Fruit fly (Drosophila melanogaster) whole organism, embryonic: ENCODE results near the gene CG5196.

Experiments used
- Adf1 ChIP-seq: fragments of 200-800 bp; sonication (Bioruptor generic); IDR thresholded peaks from 2 replicates; pipeline ENCODE4 v1.3.6; 2022; ENCODE audit warnings: missing biosample characterization, missing genetic modification characterization
- Awh ChIP-seq: fragments of 200-800 bp; sonication (Bioruptor generic); IDR thresholded peaks from 2 replicates; pipeline ENCODE4, ENCODE4 v1.3.6; 2022; ENCODE audit warnings: missing biosample characterization, missing genetic modification characterization
- BEAF-32 ChIP-seq: fragments of 200-800 bp; sonication (Bioruptor generic); optimal IDR thresholded peaks from 3 replicates; lab custom pipeline; 2017; ENCODE audit warnings: missing biosample characterization, missing genetic modification characterization, mild to moderate bottlenecking, moderate library complexity, missing genetic modification reagents
- CG10274 ChIP-seq: fragments of 200-800 bp; sonication (Bioruptor generic); optimal IDR thresholded peaks from 3 replicates; lab custom pipeline; 2017; ENCODE audit warnings: missing biosample characterization, mild to moderate bottlenecking, missing genetic modification characterization
- CG10543 ChIP-seq: fragments of 200-800 bp; sonication (Bioruptor generic); optimal IDR thresholded peaks from 3 replicates; lab custom pipeline; 2017; ENCODE audit warnings: missing biosample characterization, mild to moderate bottlenecking, missing genetic modification characterization, moderate library complexity
- CG11695 ChIP-seq: fragments of 200-800 bp; sonication (Bioruptor generic); IDR thresholded peaks from 3 replicates; pipeline ENCODE4 v1.3.6; 2022; ENCODE audit warnings: missing biosample characterization, missing genetic modification characterization
- CG11696 ChIP-seq: fragments of 200-800 bp; sonication (Bioruptor generic); IDR thresholded peaks from 2 replicates; pipeline ENCODE4 v1.3.6; 2022; ENCODE audit warnings: missing biosample characterization, missing genetic modification characterization
- CG13624 ChIP-seq: fragments of 200-800 bp; sonication (Bioruptor generic); optimal IDR thresholded peaks from 2 replicates; lab custom pipeline; 2016; ENCODE audit warnings: missing biosample characterization, missing genetic modification characterization
- CG13894 ChIP-seq: fragments of 200-800 bp; sonication (Bioruptor generic); optimal IDR thresholded peaks from 3 replicates; lab custom pipeline; 2018; ENCODE audit warnings: missing biosample characterization, mild to moderate bottlenecking, missing genetic modification characterization, moderate library complexity
- CG14860 ChIP-seq: fragments of 200-800 bp; sonication (Bioruptor generic); IDR thresholded peaks from 3 replicates; pipeline ENCODE4 v1.3.6; 2022; ENCODE audit warnings: missing biosample characterization, missing genetic modification characterization; ENCODE audit not compliant: partially characterized antibody
- CG15269 ChIP-seq: fragments of 200-800 bp; sonication (Bioruptor generic); optimal IDR thresholded peaks from 2 replicates; lab custom pipeline; 2018; ENCODE audit warnings: missing biosample characterization, mild to moderate bottlenecking, missing genetic modification characterization, moderate library complexity
- CG15479 ChIP-seq: fragments of 200-800 bp; sonication (Bioruptor generic); optimal IDR thresholded peaks from 3 replicates; lab custom pipeline; 2019; ENCODE audit warnings: missing biosample characterization, mild to moderate bottlenecking, missing genetic modification characterization, moderate library complexity
- CG17912 ChIP-seq: fragments of 200-800 bp; sonication (Bioruptor generic); optimal IDR thresholded peaks from 2 replicates; lab custom pipeline; 2018; ENCODE audit warnings: missing biosample characterization, mild to moderate bottlenecking, missing genetic modification characterization
- CG2889 ChIP-seq: fragments of 200-800 bp; sonication (Bioruptor generic); IDR thresholded peaks from 3 replicates; pipeline ENCODE4 v1.3.6; 2022; ENCODE audit warnings: missing biosample characterization, missing genetic modification characterization
- CG30020 ChIP-seq: fragments of 200-800 bp; optimal IDR thresholded peaks from 2 replicates; lab custom pipeline; 2019; ENCODE audit warnings: missing biosample characterization, mild to moderate bottlenecking, missing genetic modification characterization, moderate library complexity
- CG30403 ChIP-seq: fragments of 200-800 bp; sonication (Bioruptor generic); optimal IDR thresholded peaks from 3 replicates; lab custom pipeline; 2016; ENCODE audit warnings: missing biosample characterization, missing genetic modification characterization
- CG3281 ChIP-seq: fragments of 200-800 bp; sonication (Bioruptor generic); optimal IDR thresholded peaks from 3 replicates; lab custom pipeline; 2017; ENCODE audit warnings: missing biosample characterization, mild to moderate bottlenecking, missing genetic modification characterization
- CG34422 ChIP-seq: fragments of 200-800 bp; sonication (Bioruptor generic); IDR thresholded peaks from 3 replicates; pipeline ENCODE4 v1.3.6; 2022; ENCODE audit warnings: missing biosample characterization, missing genetic modification characterization
- CG4360 ChIP-seq: fragments of 200-800 bp; sonication (Bioruptor generic); IDR thresholded peaks from 2 replicates; pipeline ENCODE4 v1.3.6; 2022; ENCODE audit warnings: missing biosample characterization, missing genetic modification characterization
- CG7745 ChIP-seq: fragments of 200-800 bp; sonication (Bioruptor generic); optimal IDR thresholded peaks from 2 replicates; lab custom pipeline; 2018; ENCODE audit warnings: missing biosample characterization, mild to moderate bottlenecking, missing genetic modification characterization, moderate library complexity
- CG7786 ChIP-seq: fragments of 200-800 bp; sonication (Bioruptor generic); optimal IDR thresholded peaks from 2 replicates; lab custom pipeline; 2016; ENCODE audit warnings: missing biosample characterization, missing genetic modification characterization
- CG8944 ChIP-seq: fragments of 200-800 bp; sonication (Bioruptor generic); optimal IDR thresholded peaks from 3 replicates; lab custom pipeline; 2016; ENCODE audit warnings: missing biosample characterization, missing genetic modification characterization
- CG9876 ChIP-seq: fragments of 200-800 bp; sonication (Bioruptor generic); optimal IDR thresholded peaks from 2 replicates; lab custom pipeline; 2016; ENCODE audit warnings: missing biosample characterization, missing genetic modification characterization
- CHES-1-like ChIP-seq: fragments of 200-800 bp; sonication (Bioruptor generic); optimal IDR thresholded peaks from 2 replicates; lab custom pipeline; 2016; ENCODE audit warnings: missing biosample characterization, missing genetic modification characterization
- Dip2 ChIP-seq: fragments of 200-800 bp; sonication (Bioruptor generic); IDR thresholded peaks from 2 replicates; pipeline ENCODE4 v1.3.6; 2022; ENCODE audit warnings: missing biosample characterization, missing genetic modification characterization
- Ets65A ChIP-seq: fragments of 200-800 bp; sonication (Bioruptor generic); peaks from one replicate; lab custom pipeline; 2016; ENCODE audit warnings: missing biosample characterization, missing genetic modification characterization
- HHEX ChIP-seq: fragments of 200-800 bp; sonication (Bioruptor generic); optimal IDR thresholded peaks from 3 replicates; lab custom pipeline; 2017; ENCODE audit warnings: missing biosample characterization, mild to moderate bottlenecking, missing genetic modification characterization, missing genetic modification reagents
- HmgZ ChIP-seq: fragments of 200-800 bp; sonication (Bioruptor generic); optimal IDR thresholded peaks from 2 replicates; lab custom pipeline; 2018; ENCODE audit warnings: missing biosample characterization, mild to moderate bottlenecking, missing genetic modification characterization
- Hr39 ChIP-seq: fragments of >200 bp; optimal IDR thresholded peaks from 2 replicates; lab custom pipeline; 2017
- Lpt ChIP-seq: fragments of >200 bp; optimal IDR thresholded peaks from 2 replicates; lab custom pipeline; 2018; ENCODE audit warnings: missing biosample characterization, missing genetic modification characterization
- Nf-YA ChIP-seq: fragments of 200-800 bp; sonication (Bioruptor generic); IDR thresholded peaks from 2 replicates; pipeline ENCODE4 v1.3.6; 2022; ENCODE audit warnings: missing biosample characterization, missing genetic modification characterization
- Pdp1 ChIP-seq, 2 experiments: fragments of 200-800 bp; sonication (Bioruptor generic); optimal IDR thresholded peaks; 3 replicates each; lab custom pipeline; 2016; ENCODE audit warnings: missing biosample characterization in 2 of 2, missing genetic modification characterization in 2 of 2, mild to moderate bottlenecking in 1 of 2, moderate library complexity in 1 of 2
- Ravus ChIP-seq: fragments of 200-800 bp; sonication (Bioruptor generic); IDR thresholded peaks from 2 replicates; pipeline ENCODE4 v1.3.6; 2022; ENCODE audit warnings: missing biosample characterization, missing genetic modification characterization
- Rx ChIP-seq: fragments of 200-800 bp; sonication (Bioruptor generic); IDR thresholded peaks from 2 replicates; pipeline ENCODE4 v1.3.6; 2022; ENCODE audit warnings: missing biosample characterization, missing genetic modification characterization
- Side ChIP-seq: fragments of 200-800 bp; sonication (Bioruptor generic); optimal IDR thresholded peaks from 2 replicates; lab custom pipeline; 2016; ENCODE audit warnings: missing biosample characterization, missing genetic modification characterization
- Trl ChIP-seq, 3 experiments: fragments of >200 bp in 2 of 3; fragments of 200-800 bp in 1 of 3; sonication (Bioruptor generic) in 1 of 3; optimal IDR thresholded peaks; 2 replicates in 1 of 3; 3 replicates in 2 of 3; lab custom pipeline; 2016 to 2017; ENCODE audit warnings: missing biosample characterization in 1 of 3, missing genetic modification characterization in 1 of 3
- ac ChIP-seq: fragments of 200-800 bp; sonication (Bioruptor generic); optimal IDR thresholded peaks from 3 replicates; lab custom pipeline; 2017; ENCODE audit warnings: missing biosample characterization, mild to moderate bottlenecking, missing genetic modification characterization
- chinmo ChIP-seq: fragments of 200-800 bp; sonication (Bioruptor generic); IDR thresholded peaks from 4 replicates; pipeline ENCODE4 v1.3.6; 2022; ENCODE audit warnings: missing biosample characterization, missing genetic modification characterization; ENCODE audit not compliant: partially characterized antibody
- dan ChIP-seq: fragments of 200-800 bp; sonication (Bioruptor generic); IDR thresholded peaks from 2 replicates; pipeline ENCODE4 v1.3.6; 2022; ENCODE audit warnings: missing biosample characterization, missing genetic modification characterization
- danr ChIP-seq: fragments of 200-800 bp; sonication (Bioruptor generic); IDR thresholded peaks from 2 replicates; pipeline ENCODE4 v1.3.6; 2022; ENCODE audit warnings: missing biosample characterization, missing genetic modification characterization
- emc ChIP-seq: fragments of 200-800 bp; sonication (Bioruptor generic); optimal IDR thresholded peaks from 2 replicates; lab custom pipeline; 2016; ENCODE audit warnings: missing biosample characterization, missing genetic modification characterization
- eve ChIP-seq, 2 experiments: fragments of >200 bp; optimal IDR thresholded peaks; 2 replicates each; lab custom pipeline; 2017; ENCODE audit warnings: missing biosample characterization in 2 of 2, missing genetic modification characterization in 2 of 2
- eyg ChIP-seq: fragments of 200-800 bp; sonication (Bioruptor generic); optimal IDR thresholded peaks from 3 replicates; lab custom pipeline; 2016; ENCODE audit warnings: missing biosample characterization, missing genetic modification characterization
- gfzf ChIP-seq: fragments of 200-800 bp; sonication (Bioruptor generic); optimal IDR thresholded peaks from 2 replicates; lab custom pipeline; 2016; ENCODE audit warnings: missing biosample characterization, mild to moderate bottlenecking, missing genetic modification characterization, moderate library complexity
- lola ChIP-seq, 3 experiments: fragments of >200 bp in 2 of 3; fragments of 200-800 bp in 1 of 3; sonication (Bioruptor generic) in 1 of 3; optimal IDR thresholded peaks; 2 replicates each; lab custom pipeline; 2017 to 2019; ENCODE audit warnings: missing biosample characterization in 3 of 3, missing genetic modification characterization in 3 of 3, mild to moderate bottlenecking in 1 of 3, moderate library complexity in 1 of 3
- org-1 ChIP-seq: fragments of 200-800 bp; sonication (Bioruptor generic); optimal IDR thresholded peaks from 2 replicates; lab custom pipeline; 2017; ENCODE audit warnings: missing biosample characterization, missing genetic modification characterization
- ro ChIP-seq: fragments of 200-800 bp; sonication (Bioruptor generic); IDR thresholded peaks from 2 replicates; pipeline ENCODE4 v1.3.6; 2022; ENCODE audit warnings: missing biosample characterization, missing genetic modification characterization
- tll ChIP-seq, 2 experiments: fragments of 200-800 bp in 1 of 2; fragments of >200 bp in 1 of 2; sonication (Bioruptor generic) in 1 of 2; optimal IDR thresholded peaks; 2 replicates each; lab custom pipeline; 2017 to 2019; ENCODE audit warnings: missing biosample characterization in 2 of 2, missing genetic modification characterization in 2 of 2, mild to moderate bottlenecking in 1 of 2, moderate library complexity in 1 of 2
- tna ChIP-seq: fragments of 200-800 bp; sonication (Bioruptor generic); IDR thresholded peaks from 2 replicates; pipeline ENCODE4 v1.3.6; 2022; ENCODE audit warnings: missing biosample characterization, missing genetic modification characterization; ENCODE audit not compliant: partially characterized antibody
- unpg ChIP-seq: fragments of 200-800 bp; sonication (Bioruptor generic); optimal IDR thresholded peaks from 3 replicates; lab custom pipeline; 2018; ENCODE audit warnings: missing biosample characterization, mild to moderate bottlenecking, missing genetic modification characterization, moderate library complexity

Gene CG5196

DNA sequence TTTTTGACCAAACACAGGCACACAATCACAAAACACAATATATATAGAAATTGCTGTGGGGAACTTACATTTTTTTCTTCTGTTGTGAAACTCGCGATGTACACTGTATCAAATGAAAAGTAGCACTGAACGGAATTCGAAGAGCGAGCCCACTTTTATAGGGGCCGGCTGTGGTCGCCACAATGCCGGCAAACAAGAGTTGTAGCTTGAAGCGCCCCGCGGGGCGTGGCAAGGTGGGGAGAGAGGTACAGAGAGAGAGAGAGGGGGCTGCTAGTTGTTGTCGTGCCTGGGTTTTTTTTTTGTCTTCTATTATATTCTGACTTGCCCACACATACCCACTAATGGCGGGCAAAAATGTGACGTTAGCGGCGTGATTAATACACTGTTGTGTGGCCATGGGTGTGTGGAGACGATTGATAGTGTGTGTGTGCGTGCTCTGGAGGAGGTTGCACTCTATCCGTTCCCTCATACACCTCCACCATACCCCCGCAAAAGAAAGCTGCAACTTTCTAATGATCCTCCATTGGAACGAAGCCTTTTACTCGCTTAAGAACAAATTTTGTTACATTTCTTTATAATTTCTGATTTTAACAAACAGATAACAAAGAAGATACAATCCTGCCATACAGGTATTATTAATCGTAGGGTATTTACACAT, 38.9 kb upstream of the CG5196 start, which contains the start of gene GstD1 (continued):
- TF ChIP-seq HHEX (GFP tag; lab: Kevin White, UChicago), result peak; percentile 47
- no peak for TF ChIP-seq unpg (GFP tag; lab: Kevin White, UChicago)
- TF ChIP-seq Nf-YA (GFP tag; lab: Robert Waterston, UW), result no peak
- peak; percentile 2 for TF ChIP-seq Side (GFP tag; lab: Kevin White, UChicago)
- TF ChIP-seq danr, result no peak
- TF ChIP-seq CG30020 (tag; lab: Kevin White, UChicago), result no peak
- peak; percentile 89 for TF ChIP-seq CG10543 (GFP tag; lab: Kevin White, UChicago)
- TF ChIP-seq dan, result no peak
- peak; percentile 21 for TF ChIP-seq CG13624 (GFP tag; lab: Kevin White, UChicago)
- no peak for TF ChIP-seq CG4360 (GFP tag; lab: Robert Waterston, UW)
- TF ChIP-seq CG13894 (tag; lab: Kevin White, UChicago), result peak; percentile 70
- no peak for TF ChIP-seq Hr39 (lab: Kevin White, UChicago)
- TF ChIP-seq Awh, result no peak
- TF ChIP-seq CG10274, result peak; percentile 86
- peak; percentile 81; the same call in 1 of the 3 replicates for TF ChIP-seq CG34422 (GFP tag; lab: Robert Waterston, UW)
- peak; percentile 90 for TF ChIP-seq chinmo
- no peak for TF ChIP-seq lola (GFP tag; optimal IDR thresholded peaks at IDR 0.05; lab: Kevin White, UChicago)
- peak; percentile 25 for TF ChIP-seq org-1 (GFP tag; lab: Kevin White, UChicago)
- TF ChIP-seq Trl (optimal IDR thresholded peaks at IDR 0.05; lab: Kevin White, UChicago), result peak; percentile 69 to 83
- peak; percentile 33 for TF ChIP-seq Trl (GFP tag; optimal IDR thresholded peaks at IDR 0.05; lab: Kevin White, UChicago)
- TF ChIP-seq CG9876 (GFP tag; lab: Kevin White, UChicago), result no peak
- TF ChIP-seq CHES-1-like (GFP tag; lab: Kevin White, UChicago), result peak; percentile 49
- no peak for TF ChIP-seq CG15479 (GFP tag; lab: Kevin White, UChicago)
- peak; percentile 19 for TF ChIP-seq emc
- no peak for TF ChIP-seq eyg (GFP tag; lab: Kevin White, UChicago)
- TF ChIP-seq CG30403 (GFP tag; lab: Kevin White, UChicago), result peak; percentile 54
- no peak for TF ChIP-seq Dip2 (GFP tag; lab: Robert Waterston, UW)
- TF ChIP-seq eve (GFP tag; optimal IDR thresholded peaks at IDR 0.05; lab: Kevin White, UChicago), result no peak
- TF ChIP-seq gfzf (GFP tag; lab: Kevin White, UChicago), result no peak
- TF ChIP-seq CG2889 (GFP tag; lab: Robert Waterston, UW), result no peak
- no peak for TF ChIP-seq Ets65A (GFP tag; lab: Kevin White, UChicago)
- TF ChIP-seq Pdp1 (GFP tag; optimal IDR thresholded peaks at IDR 0.05; lab: Kevin White, UChicago), result peak; percentile 32 to 45
- TF ChIP-seq CG17912, result no peak
- TF ChIP-seq CG8944, result peak; percentile 23
- peak; percentile 56 for TF ChIP-seq HmgZ (tag; lab: Kevin White, UChicago)
- peak; percentile 26 for TF ChIP-seq CG7786 (GFP tag; lab: Kevin White, UChicago)
- TF ChIP-seq CG3281, result peak; percentile 58
- TF ChIP-seq CG7745, result no peak
- peak; percentile 9 for TF ChIP-seq CG15269 (tag; lab: Kevin White, UChicago)
- no peak for TF ChIP-seq ro
- peak; percentile 79 for TF ChIP-seq CG11696 (GFP tag; lab: Robert Waterston, UW)
- no peak for TF ChIP-seq BEAF-32 (GFP tag; lab: Kevin White, UChicago)
- no peak for TF ChIP-seq Rx (GFP tag; lab: Robert Waterston, UW)
- TF ChIP-seq Ravus, result no peak
- TF ChIP-seq ac (GFP tag; lab: Kevin White, UChicago), result no peak
- no peak for TF ChIP-seq tna (GFP tag; lab: Robert Waterston, UW)
- no peak for TF ChIP-seq Lpt (GFP tag; lab: Kevin White, UChicago)
- TF ChIP-seq tll (GFP tag; optimal IDR thresholded peaks at IDR 0.05; lab: Kevin White, UChicago), result no peak
- TF ChIP-seq CG11695 (GFP tag; lab: Robert Waterston, UW), result 0 out of 3 replicates have a peak, but pooled peaks have one; percentile 10
- peak; percentile 67; the same call in 1 of the 2 replicates for TF ChIP-seq Adf1 (GFP tag; lab: Robert Waterston, UW)
- TF ChIP-seq CG14860 (GFP tag; lab: Robert Waterston, UW), result no peak
